Worm (Caenorhabditis elegans): Measurements from ENCODE around the gene frpr-16.

DNA sequence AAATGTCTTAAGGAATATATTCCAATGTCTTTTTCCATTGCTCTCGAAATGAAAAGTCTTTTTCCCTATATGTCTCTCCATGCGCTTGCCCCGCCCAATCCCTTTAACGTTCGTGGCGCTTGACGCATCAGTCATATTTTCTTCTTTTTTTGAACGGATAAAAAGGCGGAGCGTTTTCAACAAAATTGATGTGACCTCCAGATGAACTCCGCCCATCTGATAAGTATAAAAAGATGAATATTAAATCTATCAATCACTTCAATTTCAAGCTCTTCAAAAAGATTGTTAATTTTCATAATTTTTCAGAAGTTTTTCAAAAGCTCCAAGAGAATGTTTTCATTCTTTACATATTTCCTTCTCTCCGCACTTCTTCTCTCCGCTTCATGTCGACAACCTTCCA, 34.9 kb downstream of the frpr-16 start, which contains the start of gene ins-4:
- TF ChIP-seq F13H6.1 (tag; optimal IDR thresholded peaks at IDR 0.05): no peak
- TF ChIP-seq nhr-23 (tag; optimal IDR thresholded peaks at IDR 0.05): no peak
- no peak for TF ChIP-seq dmd-4 (tag; optimal IDR thresholded peaks at IDR 0.05)
- no peak for TF ChIP-seq lin-11 (tag; optimal IDR thresholded peaks at IDR 0.05)
- no peak for TF ChIP-seq zag-1 (tag; optimal IDR thresholded peaks at IDR 0.05)
- no peak for TF ChIP-seq ztf-11 (tag; optimal IDR thresholded peaks at IDR 0.05)
- TF ChIP-seq lin-39 (tag; optimal IDR thresholded peaks at IDR 0.05): no peak
- no peak for TF ChIP-seq ztf-1 (GFP tag; conservative IDR thresholded peaks at IDR 0.05)
- no peak for TF ChIP-seq unc-39 (tag; optimal IDR thresholded peaks at IDR 0.05)
- TF ChIP-seq snpc-4 (tag; optimal IDR thresholded peaks at IDR 0.05): no peak
- no peak for TF ChIP-seq blmp-1 (tag; optimal IDR thresholded peaks at IDR 0.05; ENCODE audit: insufficient read depth)
- no peak for TF ChIP-seq skn-1 (tag; optimal IDR thresholded peaks at IDR 0.05)
- TF ChIP-seq aly-2 (tag; optimal IDR thresholded peaks at IDR 0.05): no peak
- TF ChIP-seq ama-1 (optimal IDR thresholded peaks at IDR 0.05): no peak
